Worm (Caenorhabditis elegans) whole organism, early embryonic: ENCODE results near the gene F43C11.2.

Experiments used
- ama-1 ChIP-seq: fragments of 150-350 bp; optimal IDR thresholded peaks from 2 replicates; lab custom pipeline; 2014
- flt-1 ChIP-seq: fragments of 200-800 bp; sonication (Bioruptor generic); IDR thresholded peaks from 2 replicates; pipeline ENCODE4 v1.3.6; 2022; ENCODE audit warnings: missing genetic modification characterization, missing compliant biosample characterization
- hnd-1 ChIP-seq: sonication (generic microtip); optimal IDR thresholded peaks from 2 replicates; lab custom pipeline; 2016; ENCODE audit warnings: missing genetic modification characterization, missing compliant biosample characterization
- pes-1 ChIP-seq: fragments of 200-800 bp; sonication (Bioruptor generic); IDR thresholded peaks from 2 replicates; pipeline ENCODE4 v1.3.6; 2022; ENCODE audit warnings: missing genetic modification reagents, missing genetic modification characterization, missing compliant biosample characterization
- tbx-37 ChIP-seq: fragments of 200-800 bp; sonication (Bioruptor generic); conservative IDR thresholded peaks from 2 replicates; pipeline ENCODE4 v1.3.6; 2022; ENCODE audit warnings: missing genetic modification reagents, missing genetic modification characterization, missing compliant biosample characterization

DNA sequence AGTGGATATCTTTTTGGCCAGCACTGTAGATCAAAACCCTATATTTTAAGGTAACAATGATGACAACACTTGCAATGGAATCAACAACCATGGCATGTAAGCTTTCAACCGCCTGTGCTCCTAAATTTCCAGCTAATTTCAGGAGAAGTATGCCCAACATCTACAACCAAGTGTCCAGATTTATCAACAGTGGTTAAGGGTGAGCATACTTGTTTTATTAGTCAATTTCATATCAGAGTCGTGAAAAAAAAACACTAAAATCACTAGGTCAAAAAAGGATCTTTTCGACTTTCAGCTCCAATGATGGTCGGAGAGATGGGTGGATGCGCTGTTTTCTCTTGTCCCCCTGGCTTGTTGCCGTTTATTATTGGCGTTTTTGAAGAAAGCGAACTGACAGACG is 49.4 kb downstream of the F43C11.2 start, which contains the start of gene F16G10.1:
- TF ChIP-seq pes-1 (GFP tag; lab: Robert Waterston, UW) (no peak), tbx-37 (GFP tag; lab: Robert Waterston, UW) (no peak), hnd-1 (tag; lab: Kevin White, UChicago) (no peak), flt-1 (GFP tag; lab: Robert Waterston, UW) (no peak), ama-1 (lab: Kevin White, UChicago) (no peak)
